Fruit fly (Drosophila melanogaster): ENCODE measurements around the gene FER.

DNA sequence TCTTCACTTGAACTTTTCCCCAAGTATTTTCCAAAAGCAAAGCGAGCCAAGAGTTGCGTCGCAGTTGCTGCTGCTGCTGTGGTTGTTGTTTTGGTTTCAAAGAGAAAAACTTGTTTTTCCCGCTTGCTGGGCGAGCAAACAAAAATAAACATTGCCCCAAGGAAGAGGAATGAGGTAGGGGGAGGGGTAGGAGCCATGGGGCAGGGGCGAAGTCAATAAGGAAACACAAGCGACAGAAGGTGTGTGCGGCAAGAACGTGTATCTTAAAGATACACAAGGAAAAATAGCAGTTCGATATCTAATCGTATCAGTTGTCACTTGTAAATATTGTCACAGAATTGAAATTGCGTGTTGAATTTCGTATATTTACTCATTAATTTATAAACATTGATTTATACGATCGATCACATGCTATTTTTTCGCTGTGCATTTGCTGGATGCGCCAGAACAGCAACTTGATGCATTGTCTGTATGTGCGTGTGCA lies 762 bp downstream of the FER start:
- TF ChIP-seq Xbp1 (GFP tag; optimal IDR thresholded peaks at IDR 0.05) (peak; percentile 57), cg (GFP tag; optimal IDR thresholded peaks at IDR 0.05) (peak; percentile 15)

Measured in whole organism, embryonic.